Fruit fly (Drosophila melanogaster): ENCODE results near the gene Iml1.

The Iml1 gene

dm6 chr3L:1546349-1547116, 12.7 kb upstream of the Iml1 start (continued):
- TF ChIP-seq Atf3 (GFP tag; optimal IDR thresholded peaks at IDR 0.05) (no peak), Hsf (GFP tag; optimal IDR thresholded peaks at IDR 0.05) (no peak), CG6175 (GFP tag; IDR thresholded peaks at IDR 0.05) (peak; percentile 84; the same call in 2 of the 3 replicates), unpg (GFP tag; optimal IDR thresholded peaks at IDR 0.05) (no peak), ftz-f1 (GFP tag; optimal IDR thresholded peaks at IDR 0.05) (peak; percentile 24), CG2712 (tag; optimal IDR thresholded peaks at IDR 0.05) (peak; percentile 21), esg (GFP tag; conservative IDR thresholded peaks at IDR 0.05) (no peak), Hr78 (GFP tag; optimal IDR thresholded peaks at IDR 0.05) (no peak), HLHmδ (GFP tag; optimal IDR thresholded peaks at IDR 0.05) (no peak), gsb-n (tag; optimal IDR thresholded peaks at IDR 0.05) (peak; percentile 60), Oaz (GFP tag; IDR thresholded peaks at IDR 0.05) (no peak), Rfx (GFP tag; IDR thresholded peaks at IDR 0.05) (no peak), CG10979 (tag; optimal IDR thresholded peaks at IDR 0.05) (peak; percentile 19), CG1529 (GFP tag; optimal IDR thresholded peaks at IDR 0.05) (no peak), CG17612 (GFP tag; IDR thresholded peaks at IDR 0.05) (no peak), CG8089 (GFP tag; optimal IDR thresholded peaks at IDR 0.05) (no peak), z (GFP tag; IDR thresholded peaks at IDR 0.05) (no peak), crp (GFP tag; optimal IDR thresholded peaks at IDR 0.05) (peak in 1 of 2 experiments; percentile 78), pzg (GFP tag; optimal IDR thresholded peaks at IDR 0.05) (no peak), chinmo (GFP tag; IDR thresholded peaks at IDR 0.05; ENCODE audit: partially characterized antibody) (0 out of 4 replicates have a peak, but pooled peaks have one; percentile 78), CG17186 (GFP tag; optimal IDR thresholded peaks at IDR 0.05) (no peak), jumu (GFP tag; optimal IDR thresholded peaks at IDR 0.05) (peak; percentile 9), CG17568 (GFP tag; optimal IDR thresholded peaks at IDR 0.05) (peak; percentile 17), croc (GFP tag; conservative IDR thresholded peaks at IDR 0.05) (no peak), ranshi (GFP tag; IDR thresholded peaks at IDR 0.05) (no peak), chm (GFP tag; IDR thresholded peaks at IDR 0.05) (0 out of 2 replicates have a peak, but pooled peaks have one; percentile 8), bcd (GFP tag; optimal IDR thresholded peaks at IDR 0.05) (no peak), CG6765 (GFP tag; optimal IDR thresholded peaks at IDR 0.05) (peak; percentile 39), Deaf1 (tag; optimal IDR thresholded peaks at IDR 0.05) (peak; percentile 83), sna (GFP tag; IDR thresholded peaks at IDR 0.05; ENCODE audit: partially characterized antibody) (peak; percentile 40), CTCF (GFP tag; optimal IDR thresholded peaks at IDR 0.05) (peak; percentile 29), pum (GFP tag; optimal IDR thresholded peaks at IDR 0.05) (no peak), Dek (tag; optimal IDR thresholded peaks at IDR 0.05) (no peak), CG6254 (GFP tag; optimal IDR thresholded peaks at IDR 0.05) (peak; percentile 15), ssp (GFP tag; IDR thresholded peaks at IDR 0.05) (no peak), CG12769 (tag; optimal IDR thresholded peaks at IDR 0.05) (peak; percentile 20), gfzf (GFP tag; optimal IDR thresholded peaks at IDR 0.05) (no peak), CG13424 (tag; optimal IDR thresholded peaks at IDR 0.05) (peak; percentile 27), CG9437 (GFP tag; optimal IDR thresholded peaks at IDR 0.05) (peak; percentile 84), CG2678 (tag; optimal IDR thresholded peaks at IDR 0.05) (peak; percentile 0), CG3281 (GFP tag; optimal IDR thresholded peaks at IDR 0.05) (no peak), CG34224 (GFP tag; IDR thresholded peaks at IDR 0.05; ENCODE audit: partially characterized antibody) (0 out of 3 replicates have a peak, but pooled peaks have one; percentile 21), Dad (GFP tag; optimal IDR thresholded peaks at IDR 0.05) (no peak), Dll (GFP tag; IDR thresholded peaks at IDR 0.05; ENCODE audit: partially characterized antibody) (peak; percentile 24; the same call in 1 of the 4 replicates), phol (tag; optimal IDR thresholded peaks at IDR 0.05) (peak; percentile 68), NK7.1 (GFP tag; optimal IDR thresholded peaks at IDR 0.05) (no peak), hth (optimal IDR thresholded peaks at IDR 0.05) (no peak), CG2875 (GFP tag; optimal IDR thresholded peaks at IDR 0.05) (no peak), CG1832 (GFP tag; optimal IDR thresholded peaks at IDR 0.05) (peak; percentile 11)

Data from whole organism, embryonic.